Fruit fly (Drosophila melanogaster) whole organism, larva: Measurements from ENCODE around the gene elg1.

Source experiments
- noc ChIP-seq: fragments of 200-800 bp; sonication (Bioruptor generic); optimal IDR thresholded peaks from 3 replicates; lab custom pipeline; 2019; ENCODE audit warnings: missing biosample characterization, mild to moderate bottlenecking, missing genetic modification characterization, moderate library complexity

The elg1 gene

DNA sequence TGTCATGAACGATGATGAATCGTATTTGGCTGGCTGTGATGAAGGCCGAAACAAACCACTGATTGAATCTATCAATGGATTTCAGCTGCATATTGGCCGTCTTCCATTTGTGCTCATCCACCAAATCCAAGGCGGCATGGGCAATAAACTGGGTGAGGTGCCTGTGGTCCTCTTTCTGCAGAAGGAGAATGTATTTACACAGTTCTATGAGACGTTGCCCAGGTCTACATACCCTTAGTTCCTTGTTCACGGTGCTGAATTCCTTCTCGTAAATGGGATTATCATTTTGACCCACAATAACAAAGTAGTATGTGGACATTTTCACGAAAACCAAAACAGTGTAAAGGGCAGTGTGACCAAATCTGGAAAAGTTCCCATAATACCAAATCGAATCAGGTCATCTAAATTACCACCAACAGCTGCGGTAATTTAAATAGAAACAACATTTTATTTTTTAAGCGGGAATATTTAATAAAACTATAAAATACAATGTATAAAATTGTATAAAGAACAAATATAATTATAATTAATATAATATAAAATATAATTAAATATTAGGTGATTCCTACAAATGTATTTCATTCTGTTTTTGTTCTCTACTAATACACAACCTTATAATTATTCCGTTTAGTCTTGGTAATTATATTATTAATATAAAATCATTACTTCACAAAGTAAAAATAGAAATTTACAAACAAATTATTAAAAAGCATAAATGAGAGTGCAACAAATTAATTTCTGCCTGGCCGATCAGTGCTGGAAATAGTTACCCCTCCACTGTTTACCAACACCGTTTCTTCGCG is at the start of gene elg1, which contains the start of gene Trs20:
Gene elg1, plus strand, starts transcription at position 765 of the 803 bp plus-strand sequence.
Gene Trs20, minus strand, starts transcription at position 369 of the 803 bp plus-strand sequence.
- TF ChIP-seq noc (tag; lab: Kevin White, UChicago): peak; percentile 43

- no peak for TF ChIP-seq noc (tag; lab: Kevin White, UChicago)
Measured at dm6 chr3L:16082251-16082650, 49.6 kb upstream of the elg1 start, which contains the start of gene CG33258. Gene CG33258, plus strand, starts transcription at chr3L:16082551.

DNA sequence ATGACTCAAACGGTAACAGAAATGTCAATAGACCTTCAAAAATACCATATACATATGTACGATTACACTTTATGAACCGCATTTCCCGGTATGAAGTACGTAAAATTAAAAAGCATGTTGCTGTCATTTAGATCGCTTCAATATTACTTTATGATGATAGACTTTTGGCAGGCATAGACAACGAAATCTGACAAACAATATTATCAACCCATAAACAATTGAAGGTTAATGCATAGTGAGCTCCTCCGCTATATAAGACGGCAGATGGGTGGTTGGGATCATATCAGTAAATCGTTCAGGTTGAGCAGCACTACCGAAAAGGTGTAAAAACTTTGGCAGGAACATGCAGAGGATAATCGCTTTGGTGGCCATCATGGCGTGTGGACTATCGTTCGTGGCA is 48.1 kb upstream of the elg1 start, which contains the start of gene CG13075:
Gene CG13075, plus strand, starts transcription at position 301 of the 400 bp plus-strand sequence.
- TF ChIP-seq noc (tag; lab: Kevin White, UChicago): no peak

- TF ChIP-seq noc (tag; lab: Kevin White, UChicago): no peak
Measured at dm6 chr3L:16087323-16087816, 44.5 kb upstream of the elg1 start, which contains the start of gene Tasp1. Gene Tasp1, minus strand, starts transcription at chr3L:16087525.

- peak; percentile 39 for TF ChIP-seq noc (tag; lab: Kevin White, UChicago)
Measured at dm6 chr3L:16090330-16090803, 41.5 kb upstream of the elg1 start, which contains the start of the genes CG5235 and ClC-c. Gene CG5235, minus strand, starts transcription at chr3L:16090392. Gene ClC-c, plus strand, starts transcription at chr3L:16090454.

DNA sequence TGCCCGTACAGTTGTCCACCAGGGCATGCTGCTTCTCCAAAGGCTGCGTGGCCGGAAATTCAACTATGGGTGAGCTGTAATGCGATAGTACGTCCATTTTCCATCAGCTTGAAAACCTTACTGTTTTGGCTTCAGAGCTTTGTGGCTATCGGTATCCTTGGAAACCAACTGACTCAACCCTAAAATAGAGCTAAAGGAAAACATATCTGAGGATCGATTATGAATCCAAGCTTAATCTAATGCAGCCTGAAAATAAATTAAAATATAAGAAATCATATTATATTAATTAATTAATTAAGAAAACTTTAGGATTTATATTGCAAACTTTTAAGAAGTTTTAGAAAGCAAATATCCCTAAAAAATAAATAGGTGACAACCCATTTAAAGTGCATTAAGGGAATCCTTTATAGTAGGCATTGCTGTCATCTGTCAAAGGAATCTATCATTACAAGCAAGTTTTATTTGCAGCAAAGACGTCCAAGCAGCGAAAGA is 34.4 kb upstream of the elg1 start, which contains the start of the genes CG13074 and ATPsynbetaL:
Gene CG13074, minus strand, starts transcription at position 101 of the 492 bp plus-strand sequence.
Gene ATPsynbetaL, plus strand, starts transcription at position 442 of the 492 bp plus-strand sequence.
- TF ChIP-seq noc (tag; lab: Kevin White, UChicago): no peak

- TF ChIP-seq noc (tag; lab: Kevin White, UChicago): no peak
Measured at dm6 chr3L:16100059-16100458, 31.8 kb upstream of the elg1 start, which contains the start of gene IleRS-m. Gene IleRS-m, plus strand, starts transcription at chr3L:16100280.

- TF ChIP-seq noc (tag; lab: Kevin White, UChicago): no peak
Measured at dm6 chr3L:16105528-16105927, 26.3 kb upstream of the elg1 start, which contains the start of the genes IntS9 and CG43295. Gene IntS9, minus strand, starts transcription at chr3L:16105627. Gene CG43295, plus strand, starts transcription at chr3L:16105852.

DNA sequence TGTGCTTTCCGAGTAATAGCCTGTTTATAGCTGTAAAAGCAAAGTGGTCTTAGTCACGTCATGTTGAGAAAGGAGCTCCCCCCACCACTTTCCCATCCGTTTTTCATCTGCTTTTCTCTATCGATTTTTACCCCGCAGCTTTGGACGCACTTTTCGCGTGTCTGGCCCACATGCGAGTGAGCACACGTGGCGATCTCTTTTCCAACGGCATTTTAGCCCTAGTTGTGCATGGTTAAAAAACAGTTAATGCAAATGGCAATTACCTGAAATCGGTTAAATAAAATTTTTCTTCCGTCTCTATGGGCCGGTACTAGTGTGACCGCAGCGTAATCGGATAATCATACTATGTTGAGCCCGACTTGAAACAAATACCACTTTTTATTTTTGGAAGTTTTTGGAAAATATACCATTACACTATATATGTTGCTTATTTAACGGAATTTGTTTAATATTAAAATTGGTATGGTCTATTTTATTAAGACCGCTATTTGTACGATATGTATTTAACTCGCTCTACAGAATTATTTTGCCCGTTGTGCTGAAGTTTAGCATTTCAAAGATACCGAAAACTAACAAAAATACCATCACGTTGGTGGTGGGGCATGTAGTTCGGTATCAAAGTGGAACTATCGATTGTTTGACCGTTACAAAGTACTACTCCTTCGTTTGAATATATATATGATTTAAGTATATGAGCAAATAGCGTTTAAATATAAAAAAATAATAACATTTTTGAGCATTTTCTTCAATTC is 19.6 kb upstream of the elg1 start, which contains the start of gene Zn72D:
Gene Zn72D, minus strand, starts transcription at position 558 of the 752 bp plus-strand sequence.
- no peak for TF ChIP-seq noc (tag; lab: Kevin White, UChicago)

DNA sequence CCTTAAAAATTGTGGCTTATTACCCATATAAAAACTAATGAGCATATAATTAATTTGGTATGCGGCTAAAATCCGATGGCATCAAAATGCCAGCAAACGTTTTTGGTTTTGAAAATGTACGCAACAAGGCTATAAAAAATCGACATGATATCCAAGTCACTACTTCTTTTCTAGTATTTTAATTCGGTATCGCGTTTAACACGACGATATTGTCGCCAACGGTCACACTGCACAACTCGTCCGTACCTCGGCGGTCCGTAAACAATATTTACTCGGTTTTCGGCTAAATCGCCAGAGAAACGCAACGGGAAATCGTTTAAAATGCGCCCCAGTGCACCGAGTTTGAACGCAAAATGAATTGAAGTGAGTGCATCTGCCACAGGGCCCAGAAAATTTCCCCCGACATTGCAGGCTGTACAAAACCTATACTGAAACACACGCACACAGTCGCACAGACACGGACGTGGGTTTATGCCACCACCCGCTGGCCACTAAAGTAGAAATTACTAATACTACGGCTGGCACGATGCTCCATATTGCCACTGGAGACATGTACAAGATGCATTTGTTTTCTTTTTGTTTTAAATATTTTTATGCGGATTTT is 18.7 kb upstream of the elg1 start, which contains the start of gene Taf4:
Gene Taf4, plus strand, starts transcription at position 210 of the 604 bp plus-strand sequence.
- TF ChIP-seq noc (tag; lab: Kevin White, UChicago): no peak

DNA sequence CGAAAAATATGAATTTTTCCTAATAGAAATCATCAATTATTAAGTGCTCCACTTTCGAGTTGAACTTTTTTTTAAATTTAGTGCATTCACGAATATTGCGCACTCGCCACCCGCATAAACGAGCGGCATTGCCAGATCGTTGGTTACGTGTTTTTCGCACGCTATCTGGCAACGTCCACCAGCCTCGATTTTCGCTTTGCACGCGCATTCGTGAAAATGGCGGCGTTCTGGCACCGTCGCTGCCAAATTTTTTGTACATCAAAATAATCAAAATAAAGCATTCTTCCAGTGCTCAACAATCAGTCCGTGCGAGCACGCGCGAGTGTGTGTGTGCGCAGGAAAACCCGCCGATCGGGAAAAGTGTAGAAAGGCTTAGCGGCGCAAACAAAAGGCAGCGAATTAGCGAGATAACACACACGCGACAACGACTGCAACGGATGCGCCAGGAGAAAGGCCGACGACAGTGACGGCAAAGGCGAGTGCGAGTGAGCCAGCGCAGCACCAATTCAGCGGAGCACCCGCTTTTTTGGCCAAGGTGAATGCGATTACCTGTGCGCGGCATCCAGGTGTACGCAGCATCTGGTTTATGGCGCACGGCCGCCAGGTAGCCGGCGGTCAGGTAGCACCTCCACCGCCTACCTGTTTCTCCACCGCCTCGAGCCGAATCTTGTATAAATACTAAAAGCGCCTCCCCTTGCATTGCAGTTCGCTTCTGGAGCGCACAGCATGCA is 18.1 kb upstream of the elg1 start:
- TF ChIP-seq noc (tag; lab: Kevin White, UChicago): no peak

DNA sequence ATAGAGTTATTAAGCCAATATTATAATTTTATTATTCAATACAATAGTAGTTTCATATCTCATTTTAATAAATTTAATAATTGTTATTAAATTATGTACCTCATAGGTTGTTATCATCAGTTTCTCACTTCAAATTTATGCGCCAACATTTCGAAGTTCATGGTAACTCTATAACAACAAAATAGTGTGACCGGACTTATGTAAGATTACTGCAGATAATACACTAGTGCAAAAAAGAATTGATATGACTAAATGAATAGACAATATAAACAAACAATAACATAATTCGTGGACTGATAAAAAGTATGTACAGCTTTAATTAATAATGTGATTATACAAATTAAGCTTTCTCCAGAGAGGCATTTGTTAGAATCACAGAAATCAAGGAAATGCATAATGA is 10.0 kb upstream of the elg1 start, which contains the start of gene Strump:
Gene Strump, plus strand, starts transcription at position 212 of the 400 bp plus-strand sequence.
- no peak for TF ChIP-seq noc (tag; lab: Kevin White, UChicago)

dm6 chr3L:16128481-16128972 is 3.3 kb upstream of the elg1 start, which contains the start of gene Pgm1:
Gene Pgm1, minus strand, starts transcription at chr3L:16128531.
- TF ChIP-seq noc (tag; lab: Kevin White, UChicago): peak; percentile 87
